Fruit fly (Drosophila melanogaster): ENCODE results near the gene mRpL12.

Gene mRpL12

DNA sequence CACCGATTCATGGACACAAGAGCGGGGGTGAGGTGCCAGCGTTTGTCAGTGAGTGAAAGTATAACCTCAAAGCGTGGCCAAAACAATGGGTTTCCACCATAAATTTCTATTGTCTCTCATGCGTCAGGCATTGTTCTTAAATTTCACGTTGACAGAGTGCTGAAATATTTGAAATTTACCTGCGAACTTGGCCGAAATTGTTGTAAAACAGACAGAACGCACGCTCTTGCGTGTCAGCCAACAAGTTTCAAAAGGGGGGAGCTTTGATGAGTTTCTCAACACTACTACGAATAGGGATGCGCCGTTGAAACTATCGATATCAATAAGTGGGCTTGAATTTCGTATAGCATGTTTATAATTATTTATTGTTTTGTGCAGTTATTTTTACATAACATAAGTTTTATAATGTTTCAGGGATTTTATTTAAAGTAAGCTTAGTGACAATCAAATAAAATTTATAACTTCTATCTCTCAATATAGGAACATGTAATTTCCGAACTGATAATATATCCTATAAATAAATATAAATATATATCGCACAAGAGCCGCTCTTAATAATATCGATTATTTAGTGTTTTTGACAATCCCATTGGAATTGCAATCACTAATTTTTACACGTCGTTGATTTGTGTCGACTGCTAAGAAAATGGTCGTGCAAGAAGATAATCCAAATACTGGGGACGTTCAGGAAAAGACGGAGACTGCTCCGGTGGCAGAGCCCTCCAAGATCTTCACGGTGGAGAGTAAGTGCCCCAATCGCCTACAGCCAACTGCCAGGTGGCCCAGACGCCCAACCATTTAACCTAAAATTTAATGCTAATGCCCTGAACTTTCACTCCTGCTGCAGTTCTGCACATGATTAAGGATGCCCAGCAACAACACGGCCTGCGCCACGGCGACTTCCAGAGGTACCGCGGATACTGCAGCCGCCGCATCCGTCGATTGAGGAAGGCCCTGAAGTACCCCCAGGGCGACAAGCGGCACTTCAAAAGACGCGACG is 18.2 kb downstream of the mRpL12 start, which contains the start of the genes pix and Srp68 (continued):
- TF ChIP-seq fd85E (GFP tag; optimal IDR thresholded peaks at IDR 0.05) (no peak), CG11294 (GFP tag; IDR thresholded peaks at IDR 0.05) (no peak), CG16779 (tag; optimal IDR thresholded peaks at IDR 0.05) (no peak), CG11762 (GFP tag; optimal IDR thresholded peaks at IDR 0.05; ENCODE audit: insufficient read depth) (no peak), CG15336 (GFP tag; IDR thresholded peaks at IDR 0.05) (0 out of 2 replicates have a peak, but pooled peaks have one; percentile 7), Lpt (GFP tag; optimal IDR thresholded peaks at IDR 0.05) (no peak), vri (GFP tag; optimal IDR thresholded peaks at IDR 0.05) (no peak), topi (GFP tag; optimal IDR thresholded peaks at IDR 0.05) (peak; percentile 11), Hr4 (GFP tag; optimal IDR thresholded peaks at IDR 0.05) (no peak), CG1621 (tag; optimal IDR thresholded peaks at IDR 0.05) (no peak), Sox14 (GFP tag; optimal IDR thresholded peaks at IDR 0.05) (peak; percentile 66), dac (GFP tag; optimal IDR thresholded peaks at IDR 0.05) (no peak), CG34406 (GFP tag; optimal IDR thresholded peaks at IDR 0.05) (peak; percentile 5), CG6808 (GFP tag; optimal IDR thresholded peaks at IDR 0.05) (no peak), Eip78C (GFP tag) (no peak), net (GFP tag; optimal IDR thresholded peaks at IDR 0.05) (peak; percentile 12), cyc (GFP tag; optimal IDR thresholded peaks at IDR 0.05) (peak; percentile 53), Sox15 (GFP tag; optimal IDR thresholded peaks at IDR 0.05) (peak; percentile 59), CG9139 (GFP tag; optimal IDR thresholded peaks at IDR 0.05) (no peak), Ets96B (tag; optimal IDR thresholded peaks at IDR 0.05) (peak; percentile 62), CG10631 (GFP tag; optimal IDR thresholded peaks at IDR 0.05) (peak; percentile 47), Eip75B (GFP tag; optimal IDR thresholded peaks at IDR 0.05) (no peak), Hr39 (GFP tag; optimal IDR thresholded peaks at IDR 0.05) (peak; percentile 15), CG6163 (GFP tag; IDR thresholded peaks at IDR 0.05) (no peak), Hr38 (GFP tag; optimal IDR thresholded peaks at IDR 0.05) (no peak), Blimp-1 (GFP tag; optimal IDR thresholded peaks at IDR 0.05) (peak; percentile 84), fd59A (GFP tag; optimal IDR thresholded peaks at IDR 0.05) (peak; percentile 23), CG6792 (GFP tag; optimal IDR thresholded peaks at IDR 0.05) (no peak), Eip93F (GFP tag; optimal IDR thresholded peaks at IDR 0.05) (no peak), Met (GFP tag; optimal IDR thresholded peaks at IDR 0.05) (no peak), esn (GFP tag; optimal IDR thresholded peaks at IDR 0.05) (peak; percentile 83), OdsH (GFP tag; optimal IDR thresholded peaks at IDR 0.05) (no peak), CG8632 (GFP tag; optimal IDR thresholded peaks at IDR 0.05) (no peak), eg (GFP tag; IDR thresholded peaks at IDR 0.05) (no peak), CG8119 (GFP tag; IDR thresholded peaks at IDR 0.05) (no peak), ss (GFP tag; optimal IDR thresholded peaks at IDR 0.05) (peak in 1 of 2 experiments; percentile 17), CG11902 (GFP tag; optimal IDR thresholded peaks at IDR 0.05) (peak; percentile 48), CG10669 (GFP tag; optimal IDR thresholded peaks at IDR 0.05) (no peak), Ets21C (GFP tag; optimal IDR thresholded peaks at IDR 0.05) (no peak)

DNA sequence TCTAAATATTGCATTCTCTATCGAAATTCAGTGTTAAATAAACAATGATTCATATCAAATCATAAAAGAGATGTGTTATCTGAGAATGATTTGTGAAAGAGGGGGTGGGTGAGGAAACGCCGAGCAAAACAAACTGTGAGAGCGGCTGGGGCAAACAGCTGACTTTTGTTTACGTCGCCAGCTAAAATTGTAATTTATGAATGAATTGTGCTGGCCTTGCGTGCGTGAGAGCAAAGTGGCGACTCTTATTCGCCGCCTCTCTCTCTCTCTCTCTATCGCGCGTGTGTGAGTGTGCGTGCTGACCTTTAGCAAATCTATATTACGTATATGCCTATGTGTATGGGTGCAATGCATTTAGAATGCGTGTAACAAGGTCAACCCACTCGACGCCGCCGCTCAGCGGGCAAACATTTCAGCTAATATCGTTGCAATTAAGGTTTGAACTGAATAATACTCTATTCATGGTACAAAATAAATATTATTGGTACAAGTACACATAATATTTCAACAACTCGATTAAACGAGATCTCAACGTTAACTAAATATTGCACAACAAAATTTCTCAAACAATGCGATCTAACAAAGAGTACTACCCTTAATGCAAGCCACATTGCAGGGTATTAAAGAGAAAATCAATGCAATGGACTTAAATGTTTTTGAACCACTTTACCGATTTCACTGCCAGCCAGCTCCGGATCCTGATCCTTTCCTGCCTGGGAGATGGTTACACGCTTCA is 22.3 kb downstream of the mRpL12 start:
- peak; percentile 67 for TF ChIP-seq fkh (GFP tag; optimal IDR thresholded peaks at IDR 0.05)
- TF ChIP-seq Hr39 (GFP tag; optimal IDR thresholded peaks at IDR 0.05), result peak; percentile 70
- TF ChIP-seq CG32006 (GFP tag; optimal IDR thresholded peaks at IDR 0.05), result peak; percentile 66
- peak; percentile 61 for TF ChIP-seq OdsH (GFP tag; optimal IDR thresholded peaks at IDR 0.05)
- peak; percentile 29 for TF ChIP-seq CG34406 (GFP tag; optimal IDR thresholded peaks at IDR 0.05)
- no peak for TF ChIP-seq CG10669 (GFP tag; optimal IDR thresholded peaks at IDR 0.05)
- no peak for TF ChIP-seq salr (GFP tag; optimal IDR thresholded peaks at IDR 0.05)
- TF ChIP-seq eg (GFP tag; IDR thresholded peaks at IDR 0.05), result peak; percentile 82
- TF ChIP-seq ss (GFP tag; optimal IDR thresholded peaks at IDR 0.05), result peak in 1 of 2 experiments; percentile 85
- peak; percentile 40 for TF ChIP-seq Sox14 (GFP tag; optimal IDR thresholded peaks at IDR 0.05)
- TF ChIP-seq lz (GFP tag; optimal IDR thresholded peaks at IDR 0.05), result peak; percentile 28
- no peak for TF ChIP-seq spab (GFP tag; optimal IDR thresholded peaks at IDR 0.05)
- peak; percentile 72; the same call in 2 of the 3 replicates for TF ChIP-seq CG8119 (GFP tag; IDR thresholded peaks at IDR 0.05)
- TF ChIP-seq CG10631 (GFP tag; optimal IDR thresholded peaks at IDR 0.05), result peak; percentile 28
- TF ChIP-seq Gug (GFP tag; IDR thresholded peaks at IDR 0.05), result peak; percentile 54; the same call in 1 of the 2 replicates
- peak; percentile 60 for TF ChIP-seq Eip78C (GFP tag)
- TF ChIP-seq cyc (GFP tag; optimal IDR thresholded peaks at IDR 0.05), result peak; percentile 35
- TF ChIP-seq Hr4 (GFP tag; optimal IDR thresholded peaks at IDR 0.05), result peak; percentile 71
- no peak for TF ChIP-seq vri (GFP tag; optimal IDR thresholded peaks at IDR 0.05)
- TF ChIP-seq CG15336 (GFP tag; IDR thresholded peaks at IDR 0.05), result peak; percentile 86
- peak; percentile 63 for TF ChIP-seq net (GFP tag; optimal IDR thresholded peaks at IDR 0.05)
- TF ChIP-seq Met (GFP tag; optimal IDR thresholded peaks at IDR 0.05), result no peak
- TF ChIP-seq CG6808 (GFP tag; optimal IDR thresholded peaks at IDR 0.05), result no peak
- peak; percentile 80; the same call in 1 of the 2 replicates for TF ChIP-seq CG11294 (GFP tag; IDR thresholded peaks at IDR 0.05)
